Worm (Caenorhabditis elegans): ENCODE data around the gene Y37D8A.3.
A peak's percentile ranks its signal among the peaks of the same experiment; 100 is the strongest.

The Y37D8A.3 gene

ce11 chrIII:12840204-12840603 lies 11.0 kb downstream of the Y37D8A.3 start:
- TF ChIP-seq ceh-43 (GFP tag; optimal IDR thresholded peaks at IDR 0.05) (no peak), nhr-12 (tag; optimal IDR thresholded peaks at IDR 0.05) (no peak), mep-1 (tag; optimal IDR thresholded peaks at IDR 0.05) (no peak), lin-32 (GFP tag; optimal IDR thresholded peaks at IDR 0.05) (no peak), drap-1 (GFP tag; optimal IDR thresholded peaks at IDR 0.05) (no peak), zip-8 (tag; optimal IDR thresholded peaks at IDR 0.05) (no peak), unc-120 (tag; optimal IDR thresholded peaks at IDR 0.05; ENCODE audit: poor library complexity, severe bottlenecking) (no peak), nhr-237 (tag; optimal IDR thresholded peaks at IDR 0.05) (no peak), nhr-2 (tag; optimal IDR thresholded peaks at IDR 0.05) (no peak), tbx-8 (GFP tag; optimal IDR thresholded peaks at IDR 0.05) (no peak), nhr-28 (tag; optimal IDR thresholded peaks at IDR 0.05) (no peak)

ce11 chrIII:12841328-12841727 lies 12.2 kb downstream of the Y37D8A.3 start:
- TF ChIP-seq ceh-43 (GFP tag; optimal IDR thresholded peaks at IDR 0.05) = no peak
- peak; percentile 69 for TF ChIP-seq ces-1 (GFP tag; optimal IDR thresholded peaks at IDR 0.05)

- TF ChIP-seq zip-8 (tag; optimal IDR thresholded peaks at IDR 0.05) (no peak), hlh-1 (tag; optimal IDR thresholded peaks at IDR 0.05) (no peak), mls-2 (tag; optimal IDR thresholded peaks at IDR 0.05) (no peak), unc-62 (GFP tag; optimal IDR thresholded peaks at IDR 0.05) (no peak), ceh-39 (tag; optimal IDR thresholded peaks at IDR 0.05) (no peak), nhr-28 (tag; optimal IDR thresholded peaks at IDR 0.05) (no peak), drap-1 (GFP tag; optimal IDR thresholded peaks at IDR 0.05) (no peak), ces-1 (GFP tag; optimal IDR thresholded peaks at IDR 0.05) (no peak), lin-13 (tag; optimal IDR thresholded peaks at IDR 0.05) (no peak), sem-2 (GFP tag; optimal IDR thresholded peaks at IDR 0.05) (no peak), nhr-12 (tag; optimal IDR thresholded peaks at IDR 0.05) (no peak), unc-120 (tag; optimal IDR thresholded peaks at IDR 0.05; ENCODE audit: poor library complexity, severe bottlenecking) (no peak), nhr-76 (tag; optimal IDR thresholded peaks at IDR 0.05) (no peak), ceh-83 (GFP tag; optimal IDR thresholded peaks at IDR 0.05) (no peak), bed-3 (GFP tag; optimal IDR thresholded peaks at IDR 0.05) (no peak), ztf-11 (tag; optimal IDR thresholded peaks at IDR 0.05) (no peak), lsy-2 (tag; optimal IDR thresholded peaks at IDR 0.05) (no peak), mab-5 (tag; optimal IDR thresholded peaks at IDR 0.05) (no peak), elt-1 (tag; optimal IDR thresholded peaks at IDR 0.05; ENCODE audit: borderline replicate concordance, insufficient read depth) (no peak)
Measured at ce11 chrIII:12842858-12843257, 13.7 kb downstream of the Y37D8A.3 start.

ce11 chrIII:12847623-12848022 lies 18.5 kb downstream of the Y37D8A.3 start:
- peak; percentile 53 for TF ChIP-seq elt-3 (tag; optimal IDR thresholded peaks at IDR 0.05)
- TF ChIP-seq elt-1 (tag; optimal IDR thresholded peaks at IDR 0.05; ENCODE audit: borderline replicate concordance, insufficient read depth) = no peak

- TF ChIP-seq ceh-43 (GFP tag; optimal IDR thresholded peaks at IDR 0.05) = no peak
- TF ChIP-seq sptf-1 (tag; optimal IDR thresholded peaks at IDR 0.05) = no peak
- no peak for TF ChIP-seq lin-13 (tag; optimal IDR thresholded peaks at IDR 0.05)
- TF ChIP-seq hlh-1 (tag; optimal IDR thresholded peaks at IDR 0.05) = no peak
- no peak for TF ChIP-seq blmp-1 (tag; optimal IDR thresholded peaks at IDR 0.05)
- TF ChIP-seq nhr-237 (tag; optimal IDR thresholded peaks at IDR 0.05) = no peak
- no peak for TF ChIP-seq tbx-8 (GFP tag; optimal IDR thresholded peaks at IDR 0.05)
Measured at ce11 chrIII:12848981-12849589, 19.9 kb downstream of the Y37D8A.3 start.

- no peak for TF ChIP-seq zip-8 (tag; optimal IDR thresholded peaks at IDR 0.05)
- TF ChIP-seq ztf-11 (tag; optimal IDR thresholded peaks at IDR 0.05) = no peak
- TF ChIP-seq tbx-8 (GFP tag; optimal IDR thresholded peaks at IDR 0.05) = no peak
- TF ChIP-seq drap-1 (GFP tag; optimal IDR thresholded peaks at IDR 0.05) = no peak
Measured at ce11 chrIII:12849691-12850090, 20.5 kb downstream of the Y37D8A.3 start.

- TF ChIP-seq nhr-237 (tag; optimal IDR thresholded peaks at IDR 0.05) = peak; percentile 61
- TF ChIP-seq unc-62 (GFP tag; optimal IDR thresholded peaks at IDR 0.05) = peak; percentile 36
- TF ChIP-seq lin-13 (tag; optimal IDR thresholded peaks at IDR 0.05) = no peak
- no peak for TF ChIP-seq hlh-1 (tag; optimal IDR thresholded peaks at IDR 0.05)
- peak; percentile 15 for TF ChIP-seq elt-3 (tag; optimal IDR thresholded peaks at IDR 0.05)
- no peak for TF ChIP-seq nhr-76 (tag; optimal IDR thresholded peaks at IDR 0.05)
- TF ChIP-seq unc-120 (tag; optimal IDR thresholded peaks at IDR 0.05; ENCODE audit: poor library complexity, severe bottlenecking) = no peak
- no peak for TF ChIP-seq sem-2 (GFP tag; optimal IDR thresholded peaks at IDR 0.05)
- peak; percentile 34 for TF ChIP-seq blmp-1 (tag; optimal IDR thresholded peaks at IDR 0.05)
- TF ChIP-seq mls-2 (tag; optimal IDR thresholded peaks at IDR 0.05) = no peak
- no peak for TF ChIP-seq zip-8 (tag; optimal IDR thresholded peaks at IDR 0.05)
- no peak for TF ChIP-seq lin-32 (GFP tag; optimal IDR thresholded peaks at IDR 0.05)
Measured at ce11 chrIII:12851034-12851433, 21.9 kb downstream of the Y37D8A.3 start.
